Fruit fly (Drosophila melanogaster) S2 (cell line): ENCODE results near the gene CG3744.

Experiments used
- CG8478 ChIP-seq: fragments of >200 bp; optimal IDR thresholded peaks from 2 replicates; lab custom pipeline; 2018
- CTCF ChIP-seq, 2 experiments: fragments of >200 bp; optimal IDR thresholded peaks; 2 replicates each; lab custom pipeline; 2018

DNA sequence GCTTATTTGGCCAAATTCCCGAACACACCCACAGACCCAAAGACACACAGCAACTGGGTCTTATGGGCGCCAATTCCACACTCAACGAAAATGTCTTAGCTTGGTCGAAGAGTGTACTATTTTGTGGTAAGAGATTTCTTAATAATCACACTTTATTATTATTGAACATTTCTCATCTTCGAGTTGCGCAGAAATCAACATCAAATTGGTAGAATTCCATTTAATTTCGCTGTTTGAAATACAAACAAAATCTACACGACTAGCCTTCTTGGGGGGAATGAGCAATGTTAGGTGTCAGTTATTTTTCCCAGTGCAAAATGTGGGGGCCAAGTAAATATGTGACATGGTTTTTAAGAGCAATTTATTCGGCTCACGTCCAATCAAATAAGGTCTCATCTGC lies 14.5 kb upstream of the CG3744 start:
- TF ChIP-seq CTCF (optimal IDR thresholded peaks at IDR 0.05; lab: Kevin White, UChicago) (no peak), CG8478 (lab: Kevin White, UChicago) (no peak)
